Worm (Caenorhabditis elegans) whole organism, L4 larva: ENCODE data around the gene F10D7.10.

Experiments
- R02D3.7 ChIP-seq: fragments of 150-350 bp; sonication (generic microtip); optimal IDR thresholded peaks from 3 replicates; lab custom pipeline; 2014; ENCODE audit warnings: missing biosample characterization, missing genetic modification characterization
- ceh-82 ChIP-seq: sonication (generic microtip); optimal IDR thresholded peaks from 2 replicates; lab custom pipeline; 2017; ENCODE audit warnings: missing biosample characterization, missing genetic modification characterization
- jun-1 ChIP-seq: fragments of 150-350 bp; optimal IDR thresholded peaks from 2 replicates; lab custom pipeline; 2014; ENCODE audit warnings: missing biosample characterization, missing genetic modification reagents, missing genetic modification characterization
- lin-15B ChIP-seq: fragments of 150-350 bp; sonication (generic microtip); optimal IDR thresholded peaks from 3 replicates; lab custom pipeline; 2014; ENCODE audit warnings: missing biosample characterization, missing genetic modification characterization
- lin-29 ChIP-seq: fragments of 200-800 bp; sonication (Bioruptor generic); IDR thresholded peaks from 2 replicates; pipeline ENCODE4 v1.3.6; 2022; ENCODE audit warnings: missing genetic modification reagents, missing genetic modification characterization, missing compliant biosample characterization
- lin-39 ChIP-seq: fragments of 150-350 bp; optimal IDR thresholded peaks from 2 replicates; lab custom pipeline; 2014; ENCODE audit warnings: missing biosample characterization, missing genetic modification reagents, missing genetic modification characterization
- nhr-11 ChIP-seq: fragments of 150-350 bp; optimal IDR thresholded peaks from 2 replicates; lab custom pipeline; 2014; ENCODE audit warnings: missing biosample characterization, missing genetic modification characterization
- nhr-237 ChIP-seq: sonication (generic microtip); optimal IDR thresholded peaks from 2 replicates; lab custom pipeline; 2017; ENCODE audit warnings: missing biosample characterization, missing genetic modification characterization
- nhr-76 ChIP-seq: fragments of 150-350 bp; optimal IDR thresholded peaks from 2 replicates; lab custom pipeline; 2014; ENCODE audit warnings: missing biosample characterization, missing genetic modification characterization
- nhr-77 ChIP-seq: fragments of 150-350 bp; optimal IDR thresholded peaks from 2 replicates; lab custom pipeline; 2014; ENCODE audit warnings: missing biosample characterization, missing genetic modification characterization
- zag-1 ChIP-seq: fragments of 150-350 bp; optimal IDR thresholded peaks from 2 replicates; lab custom pipeline; 2014; ENCODE audit warnings: missing biosample characterization, missing genetic modification characterization

DNA sequence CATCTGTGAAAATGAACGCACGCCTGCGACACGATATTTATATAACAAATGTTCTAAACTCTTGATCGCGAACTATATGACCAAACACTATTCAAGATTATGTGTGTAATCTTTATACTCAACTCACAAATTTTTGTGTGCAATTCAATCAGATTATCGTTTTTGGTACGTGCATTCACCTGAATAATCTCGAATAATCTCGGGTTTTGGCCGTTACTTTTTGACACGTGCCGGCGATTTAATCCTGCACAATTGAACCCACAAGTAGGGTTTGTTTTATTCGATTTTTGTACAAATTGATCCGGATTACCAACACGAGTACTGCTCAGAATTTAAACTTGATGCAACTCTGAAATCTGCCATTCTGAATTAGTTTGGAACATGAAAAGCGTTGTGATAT, 16.9 kb upstream of the F10D7.10 start, which contains the start of the genes vap-1 and F11C7.2:
- TF ChIP-seq lin-29 (no peak), nhr-76 (tag; lab: Kevin White, UChicago) (no peak), nhr-11 (tag; lab: Kevin White, UChicago) (no peak), zag-1 (tag; lab: Kevin White, UChicago) (no peak), lin-39 (tag; lab: Kevin White, UChicago) (no peak), R02D3.7 (tag; lab: Kevin White, UChicago) (no peak), jun-1 (tag; lab: Kevin White, UChicago) (no peak), lin-15B (tag; lab: Kevin White, UChicago) (no peak), nhr-77 (tag; lab: Kevin White, UChicago) (no peak), nhr-237 (tag; lab: Kevin White, UChicago) (no peak), ceh-82 (tag; lab: Kevin White, UChicago) (no peak)
